Worm (Caenorhabditis elegans) whole organism, mixed stage, embryonic: ENCODE results near the gene tsp-12.

Experiments used
- M03D4.4 ChIP-seq: sonication (generic microtip); optimal IDR thresholded peaks from 2 replicates; lab custom pipeline; 2017; ENCODE audit warnings: mild to moderate bottlenecking, missing genetic modification characterization, missing compliant biosample characterization
- drap-1 ChIP-seq: fragments of 200-800 bp; sonication (Bioruptor generic); optimal IDR thresholded peaks from 3 replicates; lab custom pipeline; 2018; ENCODE audit warnings: mild to moderate bottlenecking, missing genetic modification characterization, missing compliant biosample characterization
- lin-13 ChIP-seq: fragments of 150-350 bp; optimal IDR thresholded peaks from 2 replicates; lab custom pipeline; 2014; ENCODE audit warnings: missing biosample characterization, missing genetic modification characterization
- mab-5 ChIP-seq: fragments of 150-350 bp; optimal IDR thresholded peaks from 2 replicates; lab custom pipeline; 2014; ENCODE audit warnings: missing biosample characterization, missing genetic modification characterization
- nhr-12 ChIP-seq: fragments of 150-350 bp; optimal IDR thresholded peaks from 2 replicates; lab custom pipeline; 2014; ENCODE audit warnings: missing biosample characterization, missing genetic modification characterization
- nhr-237 ChIP-seq: fragments of 150-350 bp; optimal IDR thresholded peaks from 2 replicates; lab custom pipeline; 2014; ENCODE audit warnings: missing biosample characterization, missing genetic modification characterization
- pha-4 ChIP-seq: fragments of 150-350 bp; optimal IDR thresholded peaks from 2 replicates; lab custom pipeline; 2018; ENCODE audit warnings: missing biosample characterization, missing genetic modification reagents, missing genetic modification characterization
- snpc-4 ChIP-seq: fragments of 150-350 bp; optimal IDR thresholded peaks from 2 replicates; lab custom pipeline; 2014; ENCODE audit warnings: missing biosample characterization, missing genetic modification characterization
- tbx-8 ChIP-seq: fragments of 200-800 bp; sonication (Bioruptor generic); optimal IDR thresholded peaks from 2 replicates; lab custom pipeline; 2018; ENCODE audit warnings: mild to moderate bottlenecking, missing genetic modification characterization, moderate library complexity, missing compliant biosample characterization
- unc-39 ChIP-seq: fragments of 150-350 bp; optimal IDR thresholded peaks from 2 replicates; lab custom pipeline; 2014; ENCODE audit warnings: missing biosample characterization, missing genetic modification characterization
- ztf-11 ChIP-seq: fragments of 150-350 bp; optimal IDR thresholded peaks from 2 replicates; lab custom pipeline; 2014; ENCODE audit warnings: missing biosample characterization, missing genetic modification characterization

DNA sequence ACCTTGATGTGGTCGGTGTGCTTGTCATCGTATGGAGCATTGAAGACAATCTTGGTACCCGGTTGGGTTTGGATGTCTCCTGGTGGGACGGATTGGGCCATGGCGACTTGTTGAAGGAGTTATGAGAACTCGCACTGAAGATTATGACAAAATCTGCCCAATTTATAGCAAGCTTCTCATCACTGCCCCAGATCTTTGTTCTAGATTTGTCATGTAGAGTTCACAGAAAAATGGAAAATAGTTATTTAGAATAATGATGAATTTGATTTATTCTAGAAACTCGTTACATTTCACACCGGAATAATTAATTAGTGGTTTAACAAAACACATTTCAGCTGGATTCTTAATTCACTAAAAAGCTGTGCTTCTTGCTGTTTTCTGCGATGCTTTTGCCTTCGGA lies 6.8 kb downstream of the tsp-12 start, which contains the start of gene msp-38:
- TF ChIP-seq nhr-237 (no peak), tbx-8 (GFP tag; lab: Kevin White, UChicago) (no peak), drap-1 (no peak), mab-5 (tag; lab: Kevin White, UChicago) (no peak), unc-39 (tag; lab: Kevin White, UChicago) (no peak), snpc-4 (tag; lab: Kevin White, UChicago) (no peak), pha-4 (tag; lab: Kevin White, UChicago) (no peak), lin-13 (tag; lab: Kevin White, UChicago) (no peak), nhr-12 (tag; lab: Kevin White, UChicago) (no peak), ztf-11 (tag; lab: Kevin White, UChicago) (no peak), M03D4.4 (tag; lab: Kevin White, UChicago) (no peak)
